Fruit fly (Drosophila melanogaster): ENCODE measurements around the gene CG4101.

Gene CG4101

dm6 chr3L:16581201-16581705 lies 31.0 kb upstream of the CG4101 start, which contains the start of gene Smn:
TSS of gene Smn (minus strand) at chr3L:16581547.
- TF ChIP-seq EcR (GFP tag; optimal IDR thresholded peaks at IDR 0.05) (no peak), psq (optimal IDR thresholded peaks at IDR 0.05) (no peak), usp (GFP tag; optimal IDR thresholded peaks at IDR 0.05) (no peak), pan (optimal IDR thresholded peaks at IDR 0.05) (no peak), CG8478 (optimal IDR thresholded peaks at IDR 0.05) (no peak), Dll (optimal IDR thresholded peaks at IDR 0.05) (no peak)

- TF ChIP-seq usp (GFP tag; optimal IDR thresholded peaks at IDR 0.05): no peak
- no peak for TF ChIP-seq psq (optimal IDR thresholded peaks at IDR 0.05)
- TF ChIP-seq CG8478 (optimal IDR thresholded peaks at IDR 0.05): no peak
- no peak for TF ChIP-seq EcR (GFP tag; optimal IDR thresholded peaks at IDR 0.05)
- TF ChIP-seq Dll (optimal IDR thresholded peaks at IDR 0.05): no peak
- no peak for TF ChIP-seq pan (optimal IDR thresholded peaks at IDR 0.05)
Measured at dm6 chr3L:16582678-16583315, 29.5 kb upstream of the CG4101 start, which contains the start of gene Rpn12. TSS of gene Rpn12 (plus strand) at chr3L:16583028.

dm6 chr3L:16584074-16584578 lies 28.2 kb upstream of the CG4101 start, which contains the start of gene UQCR-C2:
TSS of gene UQCR-C2 (plus strand) at chr3L:16584124.
- TF ChIP-seq pan (optimal IDR thresholded peaks at IDR 0.05) (no peak), psq (optimal IDR thresholded peaks at IDR 0.05) (no peak), usp (GFP tag; optimal IDR thresholded peaks at IDR 0.05) (no peak), CG8478 (optimal IDR thresholded peaks at IDR 0.05) (no peak), Dll (optimal IDR thresholded peaks at IDR 0.05) (no peak)

dm6 chr3L:16586989-16587388 lies 25.3 kb upstream of the CG4101 start, which contains the start of the genes Syx8 and CG32163:
TSS of gene Syx8 (minus strand) at chr3L:16587057.
TSS of gene CG32163 (plus strand) at chr3L:16587157.
- TF ChIP-seq EcR (GFP tag; optimal IDR thresholded peaks at IDR 0.05) (no peak), psq (optimal IDR thresholded peaks at IDR 0.05) (no peak), usp (GFP tag; optimal IDR thresholded peaks at IDR 0.05) (no peak), CG8478 (optimal IDR thresholded peaks at IDR 0.05) (no peak), pan (optimal IDR thresholded peaks at IDR 0.05) (no peak), Dll (optimal IDR thresholded peaks at IDR 0.05) (no peak)

dm6 chr3L:16587994-16588622 lies 24.2 kb upstream of the CG4101 start:
- TF ChIP-seq Dll (optimal IDR thresholded peaks at IDR 0.05) (no peak), EcR (GFP tag; optimal IDR thresholded peaks at IDR 0.05) (no peak), CG8478 (optimal IDR thresholded peaks at IDR 0.05) (no peak)

dm6 chr3L:16590860-16591259 lies 21.4 kb upstream of the CG4101 start, which contains the start of gene tra:
TSS of gene tra (minus strand) at chr3L:16591050.
- TF ChIP-seq psq (optimal IDR thresholded peaks at IDR 0.05) (no peak), Dll (optimal IDR thresholded peaks at IDR 0.05) (no peak), pan (optimal IDR thresholded peaks at IDR 0.05) (no peak), CG8478 (optimal IDR thresholded peaks at IDR 0.05) (no peak), usp (GFP tag; optimal IDR thresholded peaks at IDR 0.05) (no peak), EcR (GFP tag; optimal IDR thresholded peaks at IDR 0.05) (no peak)

- TF ChIP-seq EcR (GFP tag; optimal IDR thresholded peaks at IDR 0.05) (no peak), usp (GFP tag; optimal IDR thresholded peaks at IDR 0.05) (no peak), CG8478 (optimal IDR thresholded peaks at IDR 0.05) (no peak), Dll (optimal IDR thresholded peaks at IDR 0.05) (no peak), psq (optimal IDR thresholded peaks at IDR 0.05) (no peak), pan (optimal IDR thresholded peaks at IDR 0.05) (no peak)
Measured at dm6 chr3L:16594922-16595518, 17.3 kb upstream of the CG4101 start, which contains the start of the genes spd-2 and Apl. TSS of gene spd-2 (minus strand) at chr3L:16595014. TSS of gene Apl (plus strand) at chr3L:16595181.

dm6 chr3L:16602736-16603144 lies 9.5 kb upstream of the CG4101 start, which contains the start of gene Arts:
TSS of gene Arts (plus strand) at chr3L:16602851.
- no peak for TF ChIP-seq Dll (optimal IDR thresholded peaks at IDR 0.05)
- no peak for TF ChIP-seq pan (optimal IDR thresholded peaks at IDR 0.05)

- TF ChIP-seq EcR (GFP tag; optimal IDR thresholded peaks at IDR 0.05) (no peak), usp (GFP tag; optimal IDR thresholded peaks at IDR 0.05) (no peak), psq (optimal IDR thresholded peaks at IDR 0.05) (no peak), Dll (optimal IDR thresholded peaks at IDR 0.05) (no peak), CG8478 (optimal IDR thresholded peaks at IDR 0.05) (no peak), pan (optimal IDR thresholded peaks at IDR 0.05) (no peak)
Measured at dm6 chr3L:16609120-16609519, 3.2 kb upstream of the CG4101 start, which contains the start of gene CG4098. TSS of gene CG4098 (minus strand) at chr3L:16609347.

- TF ChIP-seq Dll (optimal IDR thresholded peaks at IDR 0.05): no peak
- TF ChIP-seq psq (optimal IDR thresholded peaks at IDR 0.05): no peak
- TF ChIP-seq CG8478 (optimal IDR thresholded peaks at IDR 0.05): no peak
- no peak for TF ChIP-seq usp (GFP tag; optimal IDR thresholded peaks at IDR 0.05)
- TF ChIP-seq EcR (GFP tag; optimal IDR thresholded peaks at IDR 0.05): no peak
- no peak for TF ChIP-seq pan (optimal IDR thresholded peaks at IDR 0.05)
Measured at dm6 chr3L:16610201-16610600, 2.1 kb upstream of the CG4101 start, which contains the start of gene Prosbeta6. TSS of gene Prosbeta6 (minus strand) at chr3L:16610418.

dm6 chr3L:16612972-16613371 lies 686 bp downstream of the CG4101 start:
- TF ChIP-seq pan (optimal IDR thresholded peaks at IDR 0.05) (no peak), usp (GFP tag; optimal IDR thresholded peaks at IDR 0.05) (no peak), CG8478 (optimal IDR thresholded peaks at IDR 0.05) (no peak), EcR (GFP tag; optimal IDR thresholded peaks at IDR 0.05) (no peak), Dll (optimal IDR thresholded peaks at IDR 0.05) (no peak), psq (optimal IDR thresholded peaks at IDR 0.05) (no peak)

Data from whole organism.